Worm (Caenorhabditis elegans) whole organism, early embryonic: ENCODE data around the gene H02F09.2.
A peak's percentile ranks its signal among the peaks of the same experiment; 100 is the strongest.

Experiments used
- B0310.2 ChIP-seq: sonication (generic microtip); optimal IDR thresholded peaks from 2 replicates; lab custom pipeline; 2016; ENCODE audit warnings: mild to moderate bottlenecking, missing genetic modification characterization, missing compliant biosample characterization
- F13C5.2 ChIP-seq: sonication (generic microtip); optimal IDR thresholded peaks from 2 replicates; lab custom pipeline; 2017; ENCODE audit warnings: mild to moderate bottlenecking, missing genetic modification characterization, inconsistent platforms, missing compliant biosample characterization
- aly-1 ChIP-seq: sonication (generic microtip); optimal IDR thresholded peaks from 2 replicates; lab custom pipeline; 2016; ENCODE audit warnings: missing genetic modification characterization, missing compliant biosample characterization
- ama-1 ChIP-seq: fragments of 150-350 bp; optimal IDR thresholded peaks from 2 replicates; lab custom pipeline; 2014
- ceh-13 ChIP-seq: fragments of 200-800 bp; sonication (Bioruptor generic); optimal IDR thresholded peaks from 2 replicates; lab custom pipeline; 2018; ENCODE audit warnings: mild to moderate bottlenecking, missing genetic modification characterization, missing compliant biosample characterization
- ceh-36 ChIP-seq: sonication (generic microtip); optimal IDR thresholded peaks from 2 replicates; lab custom pipeline; 2016; ENCODE audit warnings: missing genetic modification characterization, inconsistent platforms, missing compliant biosample characterization
- ets-7 ChIP-seq: sonication (generic microtip); optimal IDR thresholded peaks from 2 replicates; lab custom pipeline; 2016; ENCODE audit warnings: missing genotype, missing genetic modification characterization, missing compliant biosample characterization
- flt-1 ChIP-seq: fragments of 200-800 bp; sonication (Bioruptor generic); IDR thresholded peaks from 2 replicates; pipeline ENCODE4 v1.3.6; 2022; ENCODE audit warnings: missing genetic modification characterization, missing compliant biosample characterization
- hmbx-1 ChIP-seq: sonication (generic microtip); optimal IDR thresholded peaks from 2 replicates; lab custom pipeline; 2016; ENCODE audit warnings: mild to moderate bottlenecking, missing genetic modification characterization, missing compliant biosample characterization
- hmg-4 ChIP-seq: fragments of 200-800 bp; sonication (Bioruptor generic); optimal IDR thresholded peaks from 2 replicates; lab custom pipeline; 2018; ENCODE audit warnings: mild to moderate bottlenecking, missing genetic modification characterization, missing compliant biosample characterization
- hnd-1 ChIP-seq: sonication (generic microtip); optimal IDR thresholded peaks from 2 replicates; lab custom pipeline; 2016; ENCODE audit warnings: missing genetic modification characterization, missing compliant biosample characterization
- pes-1 ChIP-seq: fragments of 200-800 bp; sonication (Bioruptor generic); IDR thresholded peaks from 2 replicates; pipeline ENCODE4 v1.3.6; 2022; ENCODE audit warnings: missing genetic modification reagents, missing genetic modification characterization, missing compliant biosample characterization
- scrt-1 ChIP-seq: fragments of 200-800 bp; sonication (Bioruptor generic); IDR thresholded peaks from 2 replicates; pipeline ENCODE4 v1.3.6; 2022; ENCODE audit warnings: missing genetic modification characterization, missing compliant biosample characterization
- sea-1 ChIP-seq: fragments of 200-800 bp; sonication (Bioruptor generic); conservative IDR thresholded peaks from 2 replicates; pipeline ENCODE4 v1.3.6; 2022; ENCODE audit warnings: missing genetic modification characterization, missing compliant biosample characterization
- tbx-11 ChIP-seq: fragments of 200-800 bp; sonication (Bioruptor generic); IDR thresholded peaks from 2 replicates; pipeline ENCODE4 v1.3.6; 2022; ENCODE audit warnings: missing genetic modification characterization, missing compliant biosample characterization
- tbx-37 ChIP-seq: fragments of 200-800 bp; sonication (Bioruptor generic); conservative IDR thresholded peaks from 2 replicates; pipeline ENCODE4 v1.3.6; 2022; ENCODE audit warnings: missing genetic modification reagents, missing genetic modification characterization, missing compliant biosample characterization
- tra-4 ChIP-seq: sonication (generic microtip); optimal IDR thresholded peaks from 2 replicates; lab custom pipeline; 2017; ENCODE audit warnings: missing genetic modification characterization, missing compliant biosample characterization

Gene H02F09.2

DNA sequence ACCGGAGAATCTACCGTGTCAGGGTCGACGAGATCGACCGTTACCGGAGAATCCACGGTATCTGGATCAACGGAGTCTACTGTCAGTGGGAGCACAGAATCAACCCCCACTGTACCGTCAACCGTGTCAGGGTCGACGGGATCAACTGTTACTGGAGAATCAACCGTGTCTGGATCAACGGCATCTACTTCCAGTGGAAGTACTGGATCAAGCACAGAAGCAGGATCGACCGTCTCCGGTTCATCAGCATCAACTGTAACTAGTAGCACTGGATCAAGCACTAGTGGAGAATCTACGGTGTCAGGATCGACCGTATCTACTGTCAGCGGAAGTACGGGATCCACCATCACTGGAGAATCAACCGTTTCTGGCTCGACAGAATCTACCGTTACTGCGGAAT lies at the start of gene H02F09.2:
TSS of gene H02F09.2 (plus strand) at position 301 of the 400 bp plus-strand sequence.
- no peak for TF ChIP-seq scrt-1 (GFP tag; lab: Robert Waterston, UW)
- no peak for TF ChIP-seq flt-1 (GFP tag; lab: Robert Waterston, UW)
- TF ChIP-seq hmbx-1 (tag; lab: Kevin White, UChicago) = no peak
- TF ChIP-seq hmg-4 (GFP tag; lab: Kevin White, UChicago) = no peak
- no peak for TF ChIP-seq ets-7 (tag; lab: Kevin White, UChicago)
- TF ChIP-seq pes-1 (GFP tag; lab: Robert Waterston, UW) = no peak
- TF ChIP-seq ceh-36 (tag; lab: Kevin White, UChicago) = no peak

DNA sequence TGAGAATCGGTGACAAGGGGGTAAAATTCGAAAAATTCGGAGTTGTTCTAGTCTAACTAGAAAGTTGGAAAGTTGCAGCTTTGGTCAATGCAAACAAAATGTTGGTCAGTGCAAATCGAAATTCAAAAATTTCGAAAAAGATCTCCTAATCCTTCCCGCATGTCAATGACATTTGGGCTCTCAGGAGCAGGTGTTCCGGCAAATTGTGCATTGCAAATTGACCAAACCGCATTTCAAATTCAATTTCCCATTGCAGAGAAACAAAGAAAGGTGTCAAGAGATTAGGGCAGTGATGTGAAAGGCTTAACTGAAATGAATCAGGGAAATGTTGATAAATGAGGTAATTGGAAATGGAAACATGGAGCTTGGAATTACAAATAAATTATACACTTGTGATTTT lies 48.8 kb upstream of the H02F09.2 start:
- TF ChIP-seq aly-1 (tag; lab: Kevin White, UChicago) (no peak), hmbx-1 (tag; lab: Kevin White, UChicago) (no peak), ceh-36 (tag; lab: Kevin White, UChicago) (no peak), ets-7 (tag; lab: Kevin White, UChicago) (no peak), F13C5.2 (no peak), tbx-37 (GFP tag; lab: Robert Waterston, UW) (no peak), tra-4 (tag; lab: Kevin White, UChicago) (no peak), sea-1 (GFP tag; lab: Robert Waterston, UW) (no peak), hmg-4 (GFP tag; lab: Kevin White, UChicago) (no peak), B0310.2 (tag; lab: Kevin White, UChicago) (no peak), ceh-13 (no peak), pes-1 (GFP tag; lab: Robert Waterston, UW) (no peak), flt-1 (GFP tag; lab: Robert Waterston, UW) (no peak), scrt-1 (GFP tag; lab: Robert Waterston, UW) (no peak), ama-1 (lab: Kevin White, UChicago) (no peak), hnd-1 (tag; lab: Kevin White, UChicago) (no peak)

DNA sequence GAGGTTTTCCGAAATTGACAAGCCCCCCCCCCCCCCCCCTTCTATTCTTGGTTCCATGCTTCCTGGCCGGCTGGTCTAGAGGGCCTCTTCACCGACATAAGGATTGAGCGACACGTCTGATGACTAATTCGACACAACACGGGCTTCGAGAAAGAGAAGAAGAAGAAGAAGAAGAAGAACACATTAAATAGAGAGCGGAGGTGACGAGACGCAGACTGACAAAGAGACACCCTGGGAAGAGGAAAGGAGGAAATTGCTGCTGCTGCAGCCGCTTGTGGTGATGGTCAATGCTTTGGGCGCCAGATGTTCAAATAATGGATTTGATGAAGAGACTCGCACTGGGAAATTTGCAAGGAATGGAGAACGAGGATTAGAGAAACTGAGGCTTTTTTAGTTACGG lies 47.5 kb upstream of the H02F09.2 start:
- TF ChIP-seq scrt-1 (GFP tag; lab: Robert Waterston, UW) (no peak), hmg-4 (GFP tag; lab: Kevin White, UChicago) (peak; percentile 30), F13C5.2 (no peak)

DNA sequence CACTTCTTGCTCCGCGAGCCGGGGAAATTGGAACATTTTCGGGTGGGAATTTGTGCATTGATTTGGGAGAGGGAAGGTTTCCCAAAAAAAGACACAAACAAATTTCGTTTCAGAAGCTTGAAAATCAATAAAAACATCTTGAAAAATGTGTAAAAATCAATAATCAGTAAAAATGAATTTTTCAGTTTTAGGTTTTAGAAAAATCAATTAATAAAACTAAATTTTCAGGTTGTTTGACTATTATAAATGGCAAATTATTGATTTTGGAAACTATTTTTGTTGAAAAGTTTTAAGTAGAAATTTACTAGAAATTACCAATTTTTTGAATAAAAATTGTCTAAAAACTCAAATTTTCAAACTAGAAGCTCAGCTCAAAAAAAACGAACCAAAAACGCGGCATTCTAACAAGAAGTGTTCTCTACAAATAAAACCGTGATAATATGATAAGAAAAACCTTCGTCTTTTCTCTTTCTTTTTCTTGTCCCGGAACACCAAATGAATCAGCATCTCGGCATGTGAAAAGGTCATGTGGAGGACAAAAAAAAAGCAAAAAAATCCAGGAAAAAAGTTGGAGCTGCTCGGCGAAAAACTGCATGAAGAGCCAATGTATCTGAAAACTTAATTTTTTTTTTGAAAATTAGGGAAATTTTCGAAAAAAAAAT lies 46.4 kb upstream of the H02F09.2 start:
- TF ChIP-seq B0310.2 (tag; lab: Kevin White, UChicago) (no peak), tra-4 (tag; lab: Kevin White, UChicago) (no peak), scrt-1 (GFP tag; lab: Robert Waterston, UW) (no peak), hmg-4 (GFP tag; lab: Kevin White, UChicago) (no peak), flt-1 (GFP tag; lab: Robert Waterston, UW) (no peak), hnd-1 (tag; lab: Kevin White, UChicago) (no peak), hmbx-1 (tag; lab: Kevin White, UChicago) (no peak)

- TF ChIP-seq flt-1 (GFP tag; lab: Robert Waterston, UW) (no peak), sea-1 (GFP tag; lab: Robert Waterston, UW) (no peak), B0310.2 (tag; lab: Kevin White, UChicago) (no peak), hmbx-1 (tag; lab: Kevin White, UChicago) (no peak), ceh-13 (no peak), pes-1 (GFP tag; lab: Robert Waterston, UW) (no peak), scrt-1 (GFP tag; lab: Robert Waterston, UW) (no peak), ama-1 (lab: Kevin White, UChicago) (no peak), F13C5.2 (no peak)
Observed at ce11 chrX:1527338-1527737, 44.7 kb upstream of the H02F09.2 start.

DNA sequence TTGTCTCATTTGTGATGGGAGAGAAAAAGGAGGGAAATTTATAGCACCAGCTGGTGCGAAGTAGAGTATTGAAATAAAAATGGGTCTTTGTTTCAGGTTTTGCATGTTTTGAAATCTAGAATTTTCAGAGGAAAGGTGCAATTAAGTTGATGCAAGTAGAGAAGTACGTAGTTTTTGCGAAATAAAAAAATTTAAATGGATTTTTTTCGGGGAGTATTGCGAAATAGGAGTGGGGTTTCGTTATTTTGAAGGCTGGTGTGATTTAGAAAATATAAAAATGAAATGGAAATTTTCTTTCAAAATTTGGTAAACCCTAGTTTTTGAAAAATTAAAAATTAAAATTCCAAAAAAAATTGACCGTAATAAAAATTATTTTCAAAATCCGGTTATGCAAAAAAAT lies 43.9 kb upstream of the H02F09.2 start:
- no peak for TF ChIP-seq hnd-1 (tag; lab: Kevin White, UChicago)
- no peak for TF ChIP-seq pes-1 (GFP tag; lab: Robert Waterston, UW)
- TF ChIP-seq ama-1 (lab: Kevin White, UChicago) = no peak
- TF ChIP-seq ets-7 (tag; lab: Kevin White, UChicago) = no peak
- TF ChIP-seq scrt-1 (GFP tag; lab: Robert Waterston, UW) = no peak
- TF ChIP-seq aly-1 (tag; lab: Kevin White, UChicago) = no peak
- no peak for TF ChIP-seq hmg-4 (GFP tag; lab: Kevin White, UChicago)
- no peak for TF ChIP-seq F13C5.2
- no peak for TF ChIP-seq sea-1 (GFP tag; lab: Robert Waterston, UW)
- TF ChIP-seq tbx-37 (GFP tag; lab: Robert Waterston, UW) = no peak
- TF ChIP-seq flt-1 (GFP tag; lab: Robert Waterston, UW) = no peak
- no peak for TF ChIP-seq B0310.2 (tag; lab: Kevin White, UChicago)

DNA sequence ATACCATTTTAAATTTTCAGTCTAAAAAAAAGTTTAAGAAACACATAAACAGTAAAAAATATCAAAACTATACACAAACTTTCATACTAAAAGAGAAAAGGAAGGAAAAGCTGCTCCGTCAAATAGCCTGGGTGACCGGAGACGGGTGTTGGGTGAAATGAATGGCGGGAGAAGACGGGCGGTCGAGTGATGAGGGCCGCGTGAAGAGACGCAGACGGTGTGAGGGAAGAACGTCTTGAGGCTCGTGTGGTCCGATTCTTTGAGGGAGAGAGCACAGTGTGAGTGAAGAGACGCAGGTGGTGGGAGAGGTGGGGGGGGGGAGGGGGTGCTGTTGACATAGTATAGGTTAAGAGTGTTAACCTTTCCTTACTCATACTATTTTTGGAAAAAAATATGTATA lies 43.0 kb upstream of the H02F09.2 start:
- no peak for TF ChIP-seq ama-1 (lab: Kevin White, UChicago)
- peak; percentile 47 for TF ChIP-seq hmg-4 (GFP tag; lab: Kevin White, UChicago)
- TF ChIP-seq F13C5.2 = no peak

- TF ChIP-seq F13C5.2 (no peak), aly-1 (tag; lab: Kevin White, UChicago) (no peak), scrt-1 (GFP tag; lab: Robert Waterston, UW) (no peak), tbx-37 (GFP tag; lab: Robert Waterston, UW) (no peak), ama-1 (lab: Kevin White, UChicago) (no peak), tra-4 (tag; lab: Kevin White, UChicago) (no peak), ceh-13 (no peak), tbx-11 (GFP tag; lab: Robert Waterston, UW) (no peak), hnd-1 (tag; lab: Kevin White, UChicago) (no peak), hmbx-1 (tag; lab: Kevin White, UChicago) (no peak), pes-1 (GFP tag; lab: Robert Waterston, UW) (no peak), flt-1 (GFP tag; lab: Robert Waterston, UW) (no peak), hmg-4 (GFP tag; lab: Kevin White, UChicago) (no peak), ets-7 (tag; lab: Kevin White, UChicago) (no peak), B0310.2 (tag; lab: Kevin White, UChicago) (no peak), sea-1 (GFP tag; lab: Robert Waterston, UW) (no peak), ceh-36 (tag; lab: Kevin White, UChicago) (no peak)
Observed at ce11 chrX:1535261-1535660, 36.8 kb upstream of the H02F09.2 start, which contains the start of gene K06A9.3. Gene K06A9.3 (minus strand): TSS chrX:1535361.
